Worm (Caenorhabditis elegans) whole organism, L1 larva: Measurements from ENCODE around the gene fbxa-139.

Experiments used
- aha-1 ChIP-seq: fragments of 150-350 bp; optimal IDR thresholded peaks from 2 replicates; lab custom pipeline; 2014; ENCODE audit warnings: missing biosample characterization, missing genetic modification characterization
- aly-2 ChIP-seq: fragments of 150-350 bp; optimal IDR thresholded peaks from 2 replicates; lab custom pipeline; 2014; ENCODE audit warnings: missing biosample characterization, missing genetic modification characterization
- ceh-8 ChIP-seq: fragments of 200-800 bp; sonication (Bioruptor generic); optimal IDR thresholded peaks from 2 replicates; lab custom pipeline; 2018; ENCODE audit warnings: mild to moderate bottlenecking, missing genetic modification characterization, moderate library complexity, missing compliant biosample characterization
- ceh-82 ChIP-seq, 3 experiments: fragments of 150-350 bp in 1 of 3; sonication (generic microtip) in 2 of 3; optimal IDR thresholded peaks; 2 replicates each; lab custom pipeline; 2014 to 2017; ENCODE audit warnings: missing biosample characterization in 3 of 3, missing genetic modification characterization in 3 of 3
- ceh-90 ChIP-seq: sonication (generic microtip); optimal IDR thresholded peaks from 2 replicates; lab custom pipeline; 2016; ENCODE audit warnings: missing genetic modification characterization, missing compliant biosample characterization
- dpl-1 ChIP-seq, 3 experiments: fragments of 150-350 bp in 2 of 3; sonication (generic microtip) in 1 of 3; optimal IDR thresholded peaks; 2 replicates each; lab custom pipeline; 2014 to 2017; ENCODE audit warnings: missing biosample characterization in 3 of 3, missing genetic modification characterization in 3 of 3, missing genetic modification reagents in 3 of 3
- dsc-1 ChIP-seq: sonication (generic microtip); optimal IDR thresholded peaks from 2 replicates; lab custom pipeline; 2016; ENCODE audit warnings: mild to moderate bottlenecking, missing genetic modification characterization, missing compliant biosample characterization
- efl-1 ChIP-seq, 4 experiments: fragments of 150-350 bp; optimal IDR thresholded peaks in 3 of 4; peaks in 1 of 4; 1 replicate in 1 of 4; 2 replicates in 3 of 4; lab custom pipeline; 2014; ENCODE audit warnings: missing biosample characterization in 2 of 4, missing genetic modification characterization in 2 of 4, missing genetic modification reagents in 2 of 4
- efl-3 ChIP-seq: fragments of 200-800 bp; sonication (Bioruptor generic); optimal IDR thresholded peaks from 2 replicates; lab custom pipeline; 2018; ENCODE audit warnings: mild to moderate bottlenecking, missing genetic modification characterization, missing compliant biosample characterization
- egl-27 ChIP-seq, 2 experiments: fragments of 150-350 bp in 1 of 2; sonication (generic microtip); optimal IDR thresholded peaks; 3 replicates each; lab custom pipeline; 2017 to 2018; ENCODE audit warnings: missing biosample characterization in 2 of 2, missing genetic modification characterization in 2 of 2, missing genetic modification reagents in 2 of 2
- elt-2 ChIP-seq: sonication (generic microtip); optimal IDR thresholded peaks from 2 replicates; lab custom pipeline; 2016; ENCODE audit warnings: missing genetic modification characterization, mild to moderate bottlenecking, inconsistent platforms, missing compliant biosample characterization, missing genetic modification reagents
- fkh-4 ChIP-seq: sonication (generic microtip); optimal IDR thresholded peaks from 2 replicates; lab custom pipeline; 2016; ENCODE audit warnings: missing compliant biosample characterization, missing genetic modification characterization, borderline replicate concordance
- fkh-8 ChIP-seq: sonication (generic microtip); optimal IDR thresholded peaks from 2 replicates; lab custom pipeline; 2016; ENCODE audit warnings: mild to moderate bottlenecking, missing genetic modification characterization, missing compliant biosample characterization
- fos-1 ChIP-seq: fragments of 150-350 bp; optimal IDR thresholded peaks from 2 replicates; lab custom pipeline; 2014; ENCODE audit warnings: missing biosample characterization, missing genetic modification characterization
- grh-1 ChIP-seq: fragments of 200-800 bp; sonication (Bioruptor generic); IDR thresholded peaks from 2 replicates; pipeline ENCODE4 v1.3.6; 2022; ENCODE audit warnings: missing genetic modification reagents, missing genetic modification characterization, missing compliant biosample characterization
- hlh-17 ChIP-seq: fragments of 200-800 bp; sonication (Bioruptor generic); optimal IDR thresholded peaks from 2 replicates; lab custom pipeline; 2018; ENCODE audit warnings: missing genetic modification characterization, mild to moderate bottlenecking, missing compliant biosample characterization, moderate library complexity, borderline replicate concordance
- hlh-4 ChIP-seq: sonication (generic microtip); optimal IDR thresholded peaks from 2 replicates; lab custom pipeline; 2016; ENCODE audit warnings: mild to moderate bottlenecking, missing genetic modification characterization, missing compliant biosample characterization
- isw-1 ChIP-seq: fragments of 200-800 bp; sonication (Bioruptor generic); IDR thresholded peaks from 2 replicates; pipeline ENCODE4 v1.3.6; 2022; ENCODE audit warnings: missing genetic modification characterization, missing compliant biosample characterization
- jun-1 ChIP-seq: fragments of 150-350 bp; optimal IDR thresholded peaks from 2 replicates; lab custom pipeline; 2014; ENCODE audit warnings: missing biosample characterization, missing genetic modification reagents, missing genetic modification characterization
- lin-15B ChIP-seq: fragments of 150-350 bp; sonication (generic microtip); optimal IDR thresholded peaks from 3 replicates; lab custom pipeline; 2014; ENCODE audit warnings: missing biosample characterization, missing genetic modification characterization
- lin-35 ChIP-seq, 2 experiments: fragments of 150-350 bp; optimal IDR thresholded peaks; 2 replicates each; lab custom pipeline; 2014; ENCODE audit warnings: missing biosample characterization in 2 of 2, missing genetic modification characterization in 2 of 2, missing genetic modification reagents in 2 of 2
- lin-39 ChIP-seq: fragments of 150-350 bp; optimal IDR thresholded peaks from 2 replicates; lab custom pipeline; 2014; ENCODE audit warnings: missing biosample characterization, missing genetic modification reagents, missing genetic modification characterization
- mab-9 ChIP-seq: fragments of 200-800 bp; sonication (Bioruptor generic); IDR thresholded peaks from 2 replicates; pipeline ENCODE4 v1.3.6; 2022; ENCODE audit warnings: missing genetic modification reagents, missing genetic modification characterization, missing compliant biosample characterization
- mdl-1 ChIP-seq, 2 experiments: fragments of 150-350 bp; optimal IDR thresholded peaks; 2 replicates each; lab custom pipeline; 2014 to 2017; ENCODE audit warnings: missing biosample characterization in 2 of 2, missing genetic modification characterization in 2 of 2, inconsistent platforms in 1 of 2
- mef-2 ChIP-seq: fragments of 150-350 bp; optimal IDR thresholded peaks from 2 replicates; lab custom pipeline; 2014; ENCODE audit warnings: missing biosample characterization, missing genetic modification characterization
- mep-1 ChIP-seq: fragments of 150-350 bp; optimal IDR thresholded peaks from 2 replicates; lab custom pipeline; 2014; ENCODE audit warnings: missing biosample characterization, missing genetic modification characterization
- nhr-19 ChIP-seq: fragments of 200-800 bp; sonication (Bioruptor generic); conservative IDR thresholded peaks from 2 replicates; pipeline ENCODE4 v1.3.6; 2022; ENCODE audit warnings: missing genetic modification characterization, missing compliant biosample characterization
- nhr-20 ChIP-seq: sonication (generic microtip); optimal IDR thresholded peaks from 2 replicates; lab custom pipeline; 2016; ENCODE audit warnings: mild to moderate bottlenecking, missing genetic modification characterization, missing compliant biosample characterization
- nhr-47 ChIP-seq: sonication (generic microtip); optimal IDR thresholded peaks from 2 replicates; lab custom pipeline; 2016; ENCODE audit warnings: mild to moderate bottlenecking, missing genetic modification characterization, moderate library complexity, missing compliant biosample characterization
- nhr-85 ChIP-seq: sonication (generic microtip); peaks from one replicate; lab custom pipeline; 2016; ENCODE audit warnings: missing genetic modification characterization, inconsistent platforms, missing compliant biosample characterization
- nhr-90 ChIP-seq: sonication (generic microtip); optimal IDR thresholded peaks from 2 replicates; lab custom pipeline; 2016; ENCODE audit warnings: mild to moderate bottlenecking, missing genetic modification characterization, missing compliant biosample characterization; ENCODE audit not compliant: poor library complexity
- pax-3 ChIP-seq: fragments of 200-800 bp; sonication (Bioruptor generic); optimal IDR thresholded peaks from 2 replicates; lab custom pipeline; 2018; ENCODE audit warnings: mild to moderate bottlenecking, missing genetic modification characterization, moderate library complexity, missing compliant biosample characterization
- skn-1 ChIP-seq: fragments of 150-350 bp; optimal IDR thresholded peaks from 2 replicates; lab custom pipeline; 2014; ENCODE audit warnings: missing biosample characterization, missing genetic modification characterization
- snpc-4 ChIP-seq: fragments of 150-350 bp; optimal IDR thresholded peaks from 2 replicates; lab custom pipeline; 2014; ENCODE audit warnings: missing biosample characterization, missing genetic modification characterization
- sptf-1 ChIP-seq: fragments of 150-350 bp; optimal IDR thresholded peaks from 2 replicates; lab custom pipeline; 2014; ENCODE audit warnings: missing biosample characterization, missing genetic modification characterization
- swsn-7 ChIP-seq: sonication (generic microtip); optimal IDR thresholded peaks from 2 replicates; lab custom pipeline; 2016; ENCODE audit warnings: missing genetic modification characterization, missing compliant biosample characterization
- tbx-2 ChIP-seq: sonication (generic microtip); optimal IDR thresholded peaks from 2 replicates; lab custom pipeline; 2016; ENCODE audit warnings: missing genetic modification characterization, missing compliant biosample characterization
- unc-130 ChIP-seq: fragments of 150-350 bp; optimal IDR thresholded peaks from 2 replicates; lab custom pipeline; 2017; ENCODE audit warnings: missing biosample characterization, missing genetic modification characterization, inconsistent platforms
- unc-30 ChIP-seq: sonication (generic microtip); optimal IDR thresholded peaks from 2 replicates; lab custom pipeline; 2017; ENCODE audit warnings: missing biosample characterization, missing genetic modification characterization
- unc-62 ChIP-seq: fragments of 150-350 bp; optimal IDR thresholded peaks from 2 replicates; lab custom pipeline; 2014; ENCODE audit warnings: missing biosample characterization, missing genetic modification reagents, missing genetic modification characterization
- unc-86 ChIP-seq: sonication (generic microtip); optimal IDR thresholded peaks from 2 replicates; lab custom pipeline; 2016; ENCODE audit warnings: missing genetic modification characterization, missing compliant biosample characterization
- vab-15 ChIP-seq: sonication (generic microtip); optimal IDR thresholded peaks from 2 replicates; lab custom pipeline; 2017; ENCODE audit warnings: missing genotype, mild to moderate bottlenecking, missing genetic modification characterization, missing compliant biosample characterization
- xbp-1 ChIP-seq: sonication (generic microtip); optimal IDR thresholded peaks from 2 replicates; lab custom pipeline; 2016; ENCODE audit warnings: missing genetic modification characterization, missing compliant biosample characterization
- zag-1 ChIP-seq: fragments of 150-350 bp; optimal IDR thresholded peaks from 2 replicates; lab custom pipeline; 2014; ENCODE audit warnings: missing biosample characterization, missing genetic modification characterization
- ztf-11 ChIP-seq, 2 experiments: sonication (generic microtip); optimal IDR thresholded peaks; 2 replicates each; lab custom pipeline; 2016 to 2017; ENCODE audit warnings: missing genetic modification characterization in 2 of 2, missing biosample characterization in 1 of 2, missing compliant biosample characterization in 1 of 2
- ztf-4 ChIP-seq: fragments of 150-350 bp; optimal IDR thresholded peaks from 2 replicates; lab custom pipeline; 2014; ENCODE audit warnings: missing biosample characterization, missing genetic modification characterization

fbxa-139 gene

ce11 chrV:15614534-15614933, 20.1 kb upstream of the fbxa-139 start:
- TF ChIP-seq lin-39 (tag; lab: Kevin White, UChicago) (no peak), unc-30 (no peak), unc-130 (tag; lab: Kevin White, UChicago) (no peak), lin-15B (tag; lab: Kevin White, UChicago) (no peak), ceh-90 (tag; lab: Kevin White, UChicago) (no peak), ztf-4 (tag; lab: Kevin White, UChicago) (no peak), efl-3 (GFP tag; lab: Kevin White, UChicago) (no peak), elt-2 (tag; lab: Kevin White, UChicago) (no peak), grh-1 (GFP tag; lab: Robert Waterston, UW) (no peak), egl-27 (tag; optimal IDR thresholded peaks at IDR 0.05; lab: Kevin White, UChicago) (no peak), aha-1 (tag; lab: Kevin White, UChicago) (no peak), mab-9 (no peak), hlh-4 (no peak), efl-1 (optimal IDR thresholded peaks at IDR 0.05; lab: Kevin White, UChicago) (no peak), efl-1 (GFP tag; optimal IDR thresholded peaks at IDR 0.05 in 1 of 2; lab: Kevin White, UChicago) (no peak), mdl-1 (tag; optimal IDR thresholded peaks at IDR 0.05; lab: Kevin White, UChicago) (no peak)

- no peak for TF ChIP-seq xbp-1 (tag; lab: Kevin White, UChicago)
- TF ChIP-seq ceh-8 (GFP tag; lab: Kevin White, UChicago), result no peak
- no peak for TF ChIP-seq tbx-2 (tag; lab: Kevin White, UChicago)
- TF ChIP-seq ztf-11 (tag; optimal IDR thresholded peaks at IDR 0.05; lab: Kevin White, UChicago), result no peak
- TF ChIP-seq lin-15B (tag; lab: Kevin White, UChicago), result no peak
- no peak for TF ChIP-seq zag-1
- no peak for TF ChIP-seq ceh-90 (tag; lab: Kevin White, UChicago)
- TF ChIP-seq unc-86 (tag; lab: Kevin White, UChicago), result no peak
- no peak for TF ChIP-seq sptf-1 (tag; lab: Kevin White, UChicago)
- TF ChIP-seq unc-30, result no peak
- no peak for TF ChIP-seq jun-1
- no peak for TF ChIP-seq efl-3 (GFP tag; lab: Kevin White, UChicago)
- no peak for TF ChIP-seq aly-2 (tag; lab: Kevin White, UChicago)
- no peak for TF ChIP-seq ceh-82 (tag; optimal IDR thresholded peaks at IDR 0.05; lab: Kevin White, UChicago)
- TF ChIP-seq dpl-1 (GFP tag; optimal IDR thresholded peaks at IDR 0.05; lab: Kevin White, UChicago), result no peak
- TF ChIP-seq nhr-90 (tag; lab: Kevin White, UChicago), result no peak
These were observed 18.4 kb upstream of the fbxa-139 start, which contains the start of gene str-263 for ce11 chrV:15612886-15613285. Gene str-263 (plus strand): TSS chrV:15613186.

- no peak for TF ChIP-seq nhr-85 (tag; lab: Kevin White, UChicago)
- TF ChIP-seq pax-3 (tag; lab: Kevin White, UChicago), result no peak
- no peak for TF ChIP-seq hlh-17 (GFP tag; lab: Kevin White, UChicago)
- TF ChIP-seq mef-2 (tag; lab: Kevin White, UChicago), result no peak
- no peak for TF ChIP-seq unc-62 (GFP tag; lab: Kevin White, UChicago)
- TF ChIP-seq fkh-8, result peak; percentile 36
- no peak for TF ChIP-seq dsc-1 (tag; lab: Kevin White, UChicago)
- TF ChIP-seq nhr-90 (tag; lab: Kevin White, UChicago), result no peak
- peak; percentile 28 for TF ChIP-seq isw-1 (GFP tag; lab: Robert Waterston, UW)
- TF ChIP-seq unc-86 (tag; lab: Kevin White, UChicago), result no peak
- no peak for TF ChIP-seq skn-1 (tag; lab: Kevin White, UChicago)
- no peak for TF ChIP-seq nhr-19 (GFP tag; lab: Robert Waterston, UW)
- TF ChIP-seq fos-1 (tag; lab: Kevin White, UChicago), result no peak
- no peak for TF ChIP-seq vab-15 (tag; lab: Kevin White, UChicago)
- no peak for TF ChIP-seq snpc-4 (tag; lab: Kevin White, UChicago)
- TF ChIP-seq lin-35 (GFP tag; optimal IDR thresholded peaks at IDR 0.05; lab: Kevin White, UChicago), result peak in 1 of 2 experiments; percentile 11
- peak; percentile 8 for TF ChIP-seq swsn-7 (tag; lab: Kevin White, UChicago)
- no peak for TF ChIP-seq grh-1 (GFP tag; lab: Robert Waterston, UW)
- no peak for TF ChIP-seq nhr-47
- no peak for TF ChIP-seq mdl-1 (tag; optimal IDR thresholded peaks at IDR 0.05; lab: Kevin White, UChicago)
- no peak for TF ChIP-seq nhr-20 (tag; lab: Kevin White, UChicago)
- peak in 1 of 2 experiments; percentile 1 for TF ChIP-seq efl-1 (optimal IDR thresholded peaks at IDR 0.05; lab: Kevin White, UChicago)
- peak in 1 of 2 experiments; percentile 32 for TF ChIP-seq efl-1 (GFP tag; optimal IDR thresholded peaks at IDR 0.05 in 1 of 2; lab: Kevin White, UChicago)
- no peak for TF ChIP-seq aly-2 (tag; lab: Kevin White, UChicago)
- TF ChIP-seq efl-3 (GFP tag; lab: Kevin White, UChicago), result no peak
- no peak for TF ChIP-seq fkh-4 (tag; lab: Kevin White, UChicago)
- TF ChIP-seq ztf-11 (tag; optimal IDR thresholded peaks at IDR 0.05; lab: Kevin White, UChicago), result no peak
- TF ChIP-seq mep-1 (tag; lab: Kevin White, UChicago), result peak; percentile 35
- TF ChIP-seq dpl-1 (GFP tag; optimal IDR thresholded peaks at IDR 0.05; lab: Kevin White, UChicago), result peak in 1 of 3 experiments; percentile 21
- TF ChIP-seq tbx-2 (tag; lab: Kevin White, UChicago), result no peak
These were observed 16.0 kb upstream of the fbxa-139 start, which contains the start of the genes fbxa-153 and str-12 for ce11 chrV:15610350-15610940. Gene fbxa-153 (minus strand): TSS chrV:15610384. Gene str-12 (plus strand): TSS chrV:15610890.
